Worm (Caenorhabditis elegans) whole organism, L4/young adult: Measurements from ENCODE around the gene mlh-1.

Experiments
- W03F9.2 ChIP-seq: fragments of 150-350 bp; optimal IDR thresholded peaks from 2 replicates; lab custom pipeline; 2014; ENCODE audit warnings: missing biosample characterization, missing genetic modification characterization
- dao-5 ChIP-seq: sonication (generic microtip); optimal IDR thresholded peaks from 2 replicates; lab custom pipeline; 2016; ENCODE audit warnings: missing genotype, missing genetic modification characterization, moderate library complexity, missing compliant biosample characterization
- him-1 ChIP-seq: sonication (generic microtip); optimal IDR thresholded peaks from 2 replicates; lab custom pipeline; 2016; ENCODE audit warnings: missing genotype, missing genetic modification reagents, missing genetic modification characterization, missing compliant biosample characterization

The mlh-1 gene

DNA sequence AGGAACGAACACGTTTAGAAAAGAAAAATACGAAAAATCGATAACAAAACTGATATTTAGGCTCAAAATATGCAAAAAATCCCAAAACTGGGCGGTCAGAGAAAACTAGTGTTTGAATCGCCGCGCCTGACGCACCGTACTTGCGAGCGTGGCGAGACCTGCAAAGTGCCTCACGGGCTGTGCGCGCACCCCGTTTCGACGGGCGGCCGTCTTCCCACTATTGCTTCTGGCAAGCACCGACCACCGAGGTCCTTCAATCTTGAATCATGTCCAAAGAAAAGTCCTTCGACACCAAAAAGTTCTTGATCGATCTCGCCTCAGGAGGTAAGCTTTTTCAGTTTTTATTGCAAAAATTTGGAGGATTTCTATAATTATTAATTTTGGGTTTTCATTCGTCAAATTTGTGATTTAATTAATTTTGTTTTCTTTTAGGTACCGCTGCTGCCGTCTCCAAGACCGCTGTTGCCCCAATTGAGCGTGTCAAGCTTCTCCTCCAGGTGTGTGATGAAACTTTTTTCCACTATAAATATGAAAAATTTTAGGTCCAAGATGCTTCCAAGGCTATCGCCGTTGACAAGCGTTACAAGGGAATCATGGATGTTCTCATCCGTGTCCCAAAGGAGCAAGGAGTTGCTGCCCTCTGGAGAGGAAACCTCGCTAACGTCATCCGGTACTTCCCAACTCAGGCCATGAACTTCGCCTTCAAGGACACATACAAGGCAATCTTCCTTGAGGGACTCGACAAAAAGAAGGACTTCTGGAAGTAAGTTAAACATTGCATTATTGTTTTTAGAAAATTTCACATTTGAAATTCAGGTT is 51.2 kb downstream of the mlh-1 start, which contains the start of gene ant-1.1:
Gene ant-1.1, plus strand, starts transcription at position 199 of the 819 bp plus-strand sequence.
- TF ChIP-seq dao-5 (tag; lab: Kevin White, UChicago) (no peak), W03F9.2 (tag; lab: Kevin White, UChicago) (peak; percentile 88), him-1 (peak; percentile 38)

ce11 chrIII:13462138-13462634 is 52.2 kb downstream of the mlh-1 start, which contains the start of the genes abcf-2 and T27E9.2:
Gene abcf-2, minus strand, starts transcription at chrIII:13462238.
Gene T27E9.2, minus strand, starts transcription at chrIII:13462584.
- TF ChIP-seq W03F9.2 (tag; lab: Kevin White, UChicago) (no peak), dao-5 (tag; lab: Kevin White, UChicago) (no peak), him-1 (no peak)

- TF ChIP-seq W03F9.2 (tag; lab: Kevin White, UChicago), result no peak
- no peak for TF ChIP-seq dao-5 (tag; lab: Kevin White, UChicago)
- TF ChIP-seq him-1, result no peak
Measured at ce11 chrIII:13461535-13461934, 52.8 kb downstream of the mlh-1 start.
